Fruit fly (Drosophila melanogaster) whole organism, embryonic: ENCODE data around the gene Pif1A.

ENCODE experiments used
- Atf3 ChIP-seq: fragments of 200-800 bp; sonication (Bioruptor generic); optimal IDR thresholded peaks from 3 replicates; lab custom pipeline; 2016; ENCODE audit warnings: missing biosample characterization, missing genetic modification characterization
- BEAF-32 ChIP-seq: fragments of 200-800 bp; sonication (Bioruptor generic); optimal IDR thresholded peaks from 3 replicates; lab custom pipeline; 2017; ENCODE audit warnings: missing biosample characterization, missing genetic modification characterization, mild to moderate bottlenecking, moderate library complexity, missing genetic modification reagents
- Blimp-1 ChIP-seq: fragments of 200-800 bp; sonication (Bioruptor generic); optimal IDR thresholded peaks from 3 replicates; lab custom pipeline; 2018; ENCODE audit warnings: missing biosample characterization, missing genetic modification characterization, mild to moderate bottlenecking, moderate library complexity, missing genetic modification reagents
- BtbVII ChIP-seq: fragments of 200-800 bp; sonication (Bioruptor generic); optimal IDR thresholded peaks from 3 replicates; lab custom pipeline; 2017; ENCODE audit warnings: missing biosample characterization, mild to moderate bottlenecking, missing genetic modification characterization
- CG11398 ChIP-seq: fragments of 200-800 bp; sonication (Bioruptor generic); optimal IDR thresholded peaks from 2 replicates; lab custom pipeline; 2016; ENCODE audit warnings: missing biosample characterization, missing genetic modification characterization
- CG12104 ChIP-seq: fragments of 200-800 bp; sonication (Bioruptor generic); optimal IDR thresholded peaks from 3 replicates; lab custom pipeline; 2016; ENCODE audit warnings: missing biosample characterization, missing genetic modification characterization
- CG13296 ChIP-seq: fragments of 200-800 bp; sonication (Bioruptor generic); optimal IDR thresholded peaks from 3 replicates; lab custom pipeline; 2018; ENCODE audit warnings: missing biosample characterization, mild to moderate bottlenecking, missing genetic modification characterization
- CG14965 ChIP-seq: fragments of 200-800 bp; sonication (Bioruptor generic); optimal IDR thresholded peaks from 2 replicates; lab custom pipeline; 2016; ENCODE audit warnings: missing biosample characterization, missing genetic modification characterization, borderline replicate concordance
- CG16863 ChIP-seq: fragments of 200-800 bp; sonication (Bioruptor generic); optimal IDR thresholded peaks from 3 replicates; lab custom pipeline; 2016; ENCODE audit warnings: missing biosample characterization, missing genetic modification characterization
- CG17568 ChIP-seq: fragments of 200-800 bp; sonication (Bioruptor generic); optimal IDR thresholded peaks from 2 replicates; lab custom pipeline; 2018; ENCODE audit warnings: missing biosample characterization, mild to moderate bottlenecking, missing genetic modification characterization, moderate library complexity
- CG2199 ChIP-seq: fragments of 200-800 bp; sonication (Bioruptor generic); IDR thresholded peaks from 3 replicates; pipeline ENCODE4 v1.3.6; 2022; ENCODE audit warnings: missing biosample characterization, missing genetic modification characterization
- CG2889 ChIP-seq: fragments of 200-800 bp; sonication (Bioruptor generic); IDR thresholded peaks from 3 replicates; pipeline ENCODE4 v1.3.6; 2022; ENCODE audit warnings: missing biosample characterization, missing genetic modification characterization
- CG32532 ChIP-seq: fragments of 200-800 bp; sonication (Bioruptor generic); IDR thresholded peaks from 2 replicates; pipeline ENCODE4 v1.3.6; 2022; ENCODE audit warnings: missing biosample characterization, missing genetic modification characterization
- CG3838 ChIP-seq: fragments of 200-800 bp; sonication (Bioruptor generic); optimal IDR thresholded peaks from 3 replicates; lab custom pipeline; 2016; ENCODE audit warnings: missing biosample characterization, missing genetic modification characterization
- CG4424 ChIP-seq: fragments of 200-800 bp; sonication (Bioruptor generic); optimal IDR thresholded peaks from 3 replicates; lab custom pipeline; 2016; ENCODE audit warnings: missing biosample characterization, missing genetic modification characterization
- CG7987 ChIP-seq: fragments of 200-800 bp; sonication (Bioruptor generic); optimal IDR thresholded peaks from 2 replicates; lab custom pipeline; 2018; ENCODE audit warnings: missing biosample characterization, mild to moderate bottlenecking, missing genetic modification characterization, moderate library complexity
- CG8765 ChIP-seq: fragments of 200-800 bp; sonication (Bioruptor generic); IDR thresholded peaks from 2 replicates; pipeline ENCODE4 v1.3.6; 2022; ENCODE audit warnings: missing biosample characterization, missing genetic modification characterization
- CG8924 ChIP-seq: fragments of 200-800 bp; optimal IDR thresholded peaks from 3 replicates; lab custom pipeline; 2019; ENCODE audit warnings: missing biosample characterization, mild to moderate bottlenecking, missing genetic modification characterization, moderate library complexity
- CHES-1-like ChIP-seq: fragments of 200-800 bp; sonication (Bioruptor generic); optimal IDR thresholded peaks from 2 replicates; lab custom pipeline; 2016; ENCODE audit warnings: missing biosample characterization, missing genetic modification characterization
- CoRest ChIP-seq: fragments of 200-800 bp; sonication (Bioruptor generic); optimal IDR thresholded peaks from 3 replicates; lab custom pipeline; 2018; ENCODE audit warnings: missing biosample characterization, mild to moderate bottlenecking, missing genetic modification characterization, moderate library complexity
- Dip3 ChIP-seq: fragments of 200-800 bp; sonication (Bioruptor generic); optimal IDR thresholded peaks from 3 replicates; lab custom pipeline; 2016; ENCODE audit warnings: missing biosample characterization, missing genetic modification characterization
- E2f1 ChIP-seq: fragments of 200-800 bp; sonication (Bioruptor generic); IDR thresholded peaks from 2 replicates; pipeline ENCODE4 v1.3.6; 2022; ENCODE audit warnings: missing biosample characterization, missing genetic modification characterization
- HLH3B ChIP-seq: fragments of 200-800 bp; sonication (Bioruptor generic); IDR thresholded peaks from 2 replicates; pipeline ENCODE4 v1.3.6; 2022; ENCODE audit warnings: missing biosample characterization, missing genetic modification characterization
- Hand ChIP-seq: fragments of 200-800 bp; sonication (Bioruptor generic); optimal IDR thresholded peaks from 2 replicates; lab custom pipeline; 2017; ENCODE audit warnings: mild to moderate bottlenecking, missing biosample characterization, missing genetic modification reagents, missing genetic modification characterization
- Med ChIP-seq: fragments of 200-800 bp; sonication (Bioruptor generic); peaks from one replicate; lab custom pipeline; 2016; ENCODE audit warnings: missing biosample characterization, missing genetic modification characterization, mild to moderate bottlenecking, inconsistent platforms, moderate library complexity
- Nf-YA ChIP-seq: fragments of 200-800 bp; sonication (Bioruptor generic); IDR thresholded peaks from 2 replicates; pipeline ENCODE4 v1.3.6; 2022; ENCODE audit warnings: missing biosample characterization, missing genetic modification characterization
- Opbp ChIP-seq: fragments of 200-800 bp; sonication (Bioruptor generic); IDR thresholded peaks from 3 replicates; pipeline ENCODE4 v1.3.6; 2022; ENCODE audit warnings: missing biosample characterization, missing genetic modification characterization; ENCODE audit not compliant: partially characterized antibody
- Scr ChIP-seq: fragments of 200-800 bp; sonication (Bioruptor generic); IDR thresholded peaks from 2 replicates; pipeline ENCODE4 v1.3.6; 2022; ENCODE audit warnings: missing biosample characterization, missing genetic modification characterization; ENCODE audit not compliant: partially characterized antibody
- Sox102F ChIP-seq: fragments of 200-800 bp; sonication (Bioruptor generic); optimal IDR thresholded peaks from 2 replicates; lab custom pipeline; 2018; ENCODE audit warnings: missing biosample characterization, mild to moderate bottlenecking, missing genetic modification characterization, moderate library complexity
- Taf1 ChIP-seq: fragments of 200-800 bp; sonication (Bioruptor generic); IDR thresholded peaks from 2 replicates; pipeline ENCODE4 v1.3.6; 2022; ENCODE audit warnings: missing biosample characterization, missing genetic modification characterization
- abd-A ChIP-seq: fragments of 200-800 bp; sonication (Bioruptor generic); optimal IDR thresholded peaks from 3 replicates; lab custom pipeline; 2019; ENCODE audit warnings: missing biosample characterization, mild to moderate bottlenecking, missing genetic modification characterization, moderate library complexity
- ara ChIP-seq: fragments of 200-800 bp; sonication (Bioruptor generic); IDR thresholded peaks from 2 replicates; pipeline ENCODE4 v1.3.6; 2022; ENCODE audit warnings: missing biosample characterization, missing genetic modification characterization
- bbx ChIP-seq: fragments of 200-800 bp; sonication (Bioruptor generic); IDR thresholded peaks from 2 replicates; pipeline ENCODE4 v1.3.6; 2022; ENCODE audit warnings: missing biosample characterization, missing genetic modification characterization; ENCODE audit not compliant: partially characterized antibody
- bigmax ChIP-seq: fragments of 200-800 bp; sonication (Bioruptor generic); optimal IDR thresholded peaks from 2 replicates; lab custom pipeline; 2018; ENCODE audit warnings: missing biosample characterization, mild to moderate bottlenecking, missing genetic modification characterization
- chm ChIP-seq: fragments of 200-800 bp; sonication (Bioruptor generic); IDR thresholded peaks from 2 replicates; pipeline ENCODE4 v1.3.6; 2022; ENCODE audit warnings: missing biosample characterization, missing genetic modification characterization
- kah ChIP-seq: fragments of 200-800 bp; sonication (Bioruptor generic); optimal IDR thresholded peaks from 2 replicates; lab custom pipeline; 2018; ENCODE audit warnings: missing biosample characterization, mild to moderate bottlenecking, missing genetic modification characterization
- ken ChIP-seq: fragments of 200-800 bp; sonication (Bioruptor generic); IDR thresholded peaks from 3 replicates; pipeline ENCODE4 v1.3.6; 2022; ENCODE audit warnings: missing biosample characterization, missing genetic modification characterization
- klu ChIP-seq: fragments of 200-800 bp; sonication (Bioruptor generic); IDR thresholded peaks from 2 replicates; pipeline ENCODE4 v1.3.6; 2022; ENCODE audit warnings: missing biosample characterization, missing genetic modification characterization
- lilli ChIP-seq: fragments of 200-800 bp; sonication (Bioruptor generic); optimal IDR thresholded peaks from 3 replicates; lab custom pipeline; 2016; ENCODE audit warnings: missing biosample characterization, missing genetic modification characterization
- mirr ChIP-seq: fragments of 200-800 bp; sonication (Bioruptor generic); optimal IDR thresholded peaks from 3 replicates; lab custom pipeline; 2018; ENCODE audit warnings: missing biosample characterization, mild to moderate bottlenecking, missing genetic modification characterization
- oc ChIP-seq: fragments of 200-800 bp; sonication (Bioruptor generic); optimal IDR thresholded peaks from 2 replicates; lab custom pipeline; 2018; ENCODE audit warnings: missing biosample characterization, mild to moderate bottlenecking, missing genetic modification characterization, moderate library complexity
- otp ChIP-seq: fragments of 200-800 bp; sonication (Bioruptor generic); IDR thresholded peaks from 3 replicates; pipeline ENCODE4, ENCODE4 v1.3.6; 2022; ENCODE audit warnings: missing biosample characterization, missing genetic modification characterization
- prd ChIP-seq, 3 experiments: fragments of >200 bp in 2 of 3; fragments of 200-800 bp in 1 of 3; sonication (Bioruptor generic) in 1 of 3; optimal IDR thresholded peaks in 2 of 3; IDR thresholded peaks in 1 of 3; 2 replicates in 2 of 3; 3 replicates in 1 of 3; pipeline versions ENCODE4 v1.3.6 to Lab custom; 2017 to 2022; ENCODE audit warnings: missing biosample characterization in 1 of 3, missing genetic modification characterization in 1 of 3
- psq ChIP-seq: fragments of 200-800 bp; sonication (Bioruptor generic); optimal IDR thresholded peaks from 2 replicates; lab custom pipeline; 2017; ENCODE audit warnings: missing biosample characterization, missing genetic modification characterization
- sens ChIP-seq: fragments of 200-800 bp; sonication (Bioruptor generic); peaks from one replicate; lab custom pipeline; 2016; ENCODE audit warnings: missing biosample characterization, missing genetic modification characterization
- sens-2 ChIP-seq: fragments of 200-800 bp; sonication (Bioruptor generic); IDR thresholded peaks from 2 replicates; pipeline ENCODE4 v1.3.6; 2022; ENCODE audit warnings: missing biosample characterization, missing genetic modification characterization
- sisA ChIP-seq: fragments of 200-800 bp; sonication (Bioruptor generic); IDR thresholded peaks from 2 replicates; pipeline ENCODE4 v1.3.6; 2022; ENCODE audit warnings: missing biosample characterization, missing genetic modification characterization
- tap ChIP-seq: fragments of 200-800 bp; optimal IDR thresholded peaks from 3 replicates; lab custom pipeline; 2019; ENCODE audit warnings: missing biosample characterization, mild to moderate bottlenecking, missing genetic modification characterization, moderate library complexity
- tx ChIP-seq: fragments of 200-800 bp; sonication (Bioruptor generic); optimal IDR thresholded peaks from 2 replicates; lab custom pipeline; 2016; ENCODE audit warnings: missing biosample characterization, missing genetic modification characterization
- vvl ChIP-seq: fragments of 200-800 bp; sonication (Bioruptor generic); IDR thresholded peaks from 2 replicates; pipeline ENCODE4 v1.3.6; 2022; ENCODE audit warnings: missing biosample characterization, missing genetic modification characterization
- yki ChIP-seq: fragments of >200 bp; optimal IDR thresholded peaks from 3 replicates; lab custom pipeline; 2018

The Pif1A gene

dm6 chr3R:8744198-8744597, 56.8 kb downstream of the Pif1A start (continued):
- TF ChIP-seq Atf3, result no peak
- TF ChIP-seq CG2199 (GFP tag; lab: Robert Waterston, UW), result no peak
- TF ChIP-seq yki (lab: Kevin White, UChicago), result no peak
- peak; percentile 51 for TF ChIP-seq BtbVII
- TF ChIP-seq ara (GFP tag; lab: Robert Waterston, UW), result no peak
- TF ChIP-seq mirr (GFP tag; lab: Kevin White, UChicago), result no peak
- no peak for TF ChIP-seq abd-A
- peak; percentile 26 for TF ChIP-seq CG16863 (GFP tag; lab: Kevin White, UChicago)
- TF ChIP-seq CG11398 (GFP tag; lab: Kevin White, UChicago), result no peak
- no peak for TF ChIP-seq klu (GFP tag; lab: Robert Waterston, UW)
- TF ChIP-seq sisA, result peak; percentile 54
- no peak for TF ChIP-seq prd (optimal IDR thresholded peaks at IDR 0.05; lab: Kevin White, UChicago)
- peak; percentile 68 for TF ChIP-seq prd (GFP tag; IDR thresholded peaks at IDR 0.05; lab: Robert Waterston, UW)
- peak; percentile 59; the same call in 1 of the 2 replicates for TF ChIP-seq E2f1 (GFP tag; lab: Robert Waterston, UW)
- TF ChIP-seq CG14965 (GFP tag; lab: Kevin White, UChicago), result no peak
- TF ChIP-seq CG4424 (GFP tag; lab: Kevin White, UChicago), result peak; percentile 39
- TF ChIP-seq lilli (GFP tag; lab: Kevin White, UChicago), result peak; percentile 66
- TF ChIP-seq CoRest (tag; lab: Kevin White, UChicago), result peak; percentile 52
- TF ChIP-seq CG32532 (GFP tag; lab: Robert Waterston, UW), result peak; percentile 62; the same call in 1 of the 2 replicates
- no peak for TF ChIP-seq CG2889
- TF ChIP-seq Scr, result no peak
- no peak for TF ChIP-seq tx (GFP tag; lab: Kevin White, UChicago)
- TF ChIP-seq CG7987 (GFP tag; lab: Kevin White, UChicago), result no peak
- no peak for TF ChIP-seq CG17568 (GFP tag; lab: Kevin White, UChicago)
- TF ChIP-seq kah, result no peak
- no peak for TF ChIP-seq CG12104
- TF ChIP-seq Med (GFP tag; lab: Kevin White, UChicago), result peak; percentile 52
- TF ChIP-seq Sox102F (GFP tag; lab: Kevin White, UChicago), result peak; percentile 58
- no peak for TF ChIP-seq Nf-YA
- peak; percentile 7 for TF ChIP-seq CG8924
- no peak for TF ChIP-seq otp (GFP tag; lab: Robert Waterston, UW)
- TF ChIP-seq bbx (GFP tag; lab: Robert Waterston, UW), result no peak
- TF ChIP-seq CG8765 (GFP tag; lab: Robert Waterston, UW), result no peak
- TF ChIP-seq CG13296 (GFP tag; lab: Kevin White, UChicago), result peak; percentile 17
- TF ChIP-seq psq (GFP tag; lab: Kevin White, UChicago), result no peak
- TF ChIP-seq Taf1, result 0 out of 2 replicates have a peak, but pooled peaks have one; percentile 15
- TF ChIP-seq, all 482 proteins: peak for 174

dm6 chr3R:8742661-8743060, 58.3 kb downstream of the Pif1A start:
- no peak for TF ChIP-seq CHES-1-like

- TF ChIP-seq ken, result 0 out of 3 replicates have a peak, but pooled peaks have one; percentile 35
- no peak for TF ChIP-seq BEAF-32 (GFP tag; lab: Kevin White, UChicago)
- TF ChIP-seq sisA, result 0 out of 2 replicates have a peak, but pooled peaks have one; percentile 4
- peak; percentile 12 for TF ChIP-seq Med (GFP tag; lab: Kevin White, UChicago)
- TF ChIP-seq Opbp (GFP tag; lab: Robert Waterston, UW), result no peak
- TF ChIP-seq HLH3B (GFP tag; lab: Robert Waterston, UW), result peak; percentile 29; the same call in 1 of the 2 replicates
- TF ChIP-seq sens-2 (GFP tag; lab: Robert Waterston, UW), result no peak
- TF ChIP-seq Hand (GFP tag; lab: Kevin White, UChicago), result no peak
- no peak for TF ChIP-seq CG3838 (GFP tag; lab: Kevin White, UChicago)
- TF ChIP-seq sens (GFP tag; lab: Kevin White, UChicago), result peak; percentile 58
- no peak for TF ChIP-seq bigmax (GFP tag; lab: Kevin White, UChicago)
- TF ChIP-seq chm, result 0 out of 2 replicates have a peak, but pooled peaks have one; percentile 13
- 0 out of 2 replicates have a peak, but pooled peaks have one; percentile 7 for TF ChIP-seq vvl (GFP tag; lab: Robert Waterston, UW)
- TF ChIP-seq Blimp-1 (GFP tag; lab: Kevin White, UChicago), result peak; percentile 56
- TF ChIP-seq Dip3 (GFP tag; lab: Kevin White, UChicago), result no peak
- TF ChIP-seq tap (tag; lab: Kevin White, UChicago), result no peak
- TF ChIP-seq oc (tag; lab: Kevin White, UChicago), result peak; percentile 55
- TF ChIP-seq, all 482 proteins: peak for 9
Observed at dm6 chr3R:8741941-8742340, 59.0 kb downstream of the Pif1A start.
